Fruit fly (Drosophila melanogaster): Measurements from ENCODE around the gene gcm.

- TF ChIP-seq Myc (optimal IDR thresholded peaks at IDR 0.05) (no peak), h (optimal IDR thresholded peaks at IDR 0.05) (no peak)
These were observed 23.7 kb downstream of the gcm start for dm6 chr2L:9557858-9558257.

All from Kc167 (cell line).